Fruit fly (Drosophila melanogaster) whole organism, larva: ENCODE measurements around the gene CG10208.

Experiments
- noc ChIP-seq: fragments of 200-800 bp; sonication (Bioruptor generic); optimal IDR thresholded peaks from 3 replicates; lab custom pipeline; 2019; ENCODE audit warnings: missing biosample characterization, mild to moderate bottlenecking, missing genetic modification characterization, moderate library complexity

The CG10208 gene

DNA sequence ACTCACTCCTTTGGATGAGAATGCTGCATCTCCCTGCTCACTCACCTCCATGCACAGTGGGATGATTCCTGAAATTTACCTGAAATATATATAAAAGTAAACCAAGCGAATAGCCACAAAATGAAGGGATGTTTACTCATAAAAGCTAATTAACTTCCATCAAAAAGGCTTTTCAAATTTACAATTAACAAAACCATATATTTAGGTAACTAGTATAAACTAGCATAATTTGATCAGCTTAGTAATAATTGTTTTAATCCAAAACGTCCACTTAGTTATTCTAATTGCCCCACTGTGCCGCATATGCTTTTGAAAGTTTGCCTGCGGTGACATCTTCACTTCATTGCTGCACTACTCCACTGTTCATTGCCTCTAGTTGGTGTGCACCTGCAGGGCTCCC, 10.0 kb upstream of the CG10208 start:
- no peak for TF ChIP-seq noc

DNA sequence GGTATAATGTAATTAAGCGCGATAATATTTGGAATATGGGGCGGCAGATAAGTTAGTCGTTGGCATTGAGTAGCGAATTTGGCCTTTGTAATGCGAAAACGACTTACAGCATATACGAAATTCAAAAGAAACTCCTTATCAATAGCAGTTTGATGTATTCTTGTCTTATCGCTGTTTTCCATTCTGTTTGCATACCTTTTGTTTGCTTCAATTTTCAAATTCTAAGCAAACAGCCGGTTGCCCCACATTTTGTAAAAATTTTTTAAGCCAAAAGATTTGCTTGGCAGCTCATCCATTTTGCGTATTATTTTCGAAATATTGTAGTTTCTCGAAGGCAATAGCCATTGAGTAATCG, 9.5 kb upstream of the CG10208 start:
- no peak for TF ChIP-seq noc

DNA sequence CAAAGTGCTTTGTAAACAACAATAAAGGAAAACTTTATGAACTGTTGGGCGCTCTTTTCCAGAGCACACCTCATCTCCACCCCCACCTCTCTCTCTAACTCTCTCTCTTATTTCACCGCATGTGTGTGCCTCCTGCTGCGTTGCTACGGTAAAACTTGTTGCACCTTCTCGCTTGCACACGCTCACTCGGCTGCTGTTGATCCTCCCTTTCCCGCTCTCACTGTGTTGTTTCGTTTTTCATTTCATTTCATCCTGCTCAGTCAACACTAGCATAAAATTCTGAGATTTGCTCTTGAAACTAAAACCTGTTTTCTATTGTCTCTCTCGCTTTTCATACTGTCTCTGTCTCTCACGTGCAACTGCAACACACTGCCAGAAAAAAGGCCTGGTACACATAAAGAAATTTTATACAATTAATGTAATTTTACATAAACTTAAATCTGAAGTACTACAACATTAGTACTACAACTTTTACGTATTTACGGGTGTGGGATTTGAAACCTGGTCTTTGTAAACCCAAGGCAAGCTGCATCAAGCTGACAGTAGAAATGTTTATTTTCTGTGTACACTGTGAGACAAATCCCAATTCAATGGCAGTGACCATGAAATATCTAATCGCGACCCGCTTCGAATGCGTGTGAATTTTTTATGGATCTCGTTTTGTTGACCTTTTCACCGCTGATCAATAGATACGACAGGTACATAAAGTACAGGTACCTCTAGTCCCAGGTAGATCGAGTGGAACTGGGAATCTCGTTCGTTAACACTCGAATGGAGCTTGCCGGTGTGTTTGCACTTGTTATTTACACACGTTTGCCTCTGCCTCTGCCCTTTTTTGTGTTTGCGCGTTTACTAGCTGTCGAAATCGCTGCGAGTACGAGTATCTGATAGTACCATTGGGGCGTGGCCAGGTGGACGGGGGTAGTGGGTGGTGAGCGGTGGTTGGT, 8.8 kb upstream of the CG10208 start:
- no peak for TF ChIP-seq noc

DNA sequence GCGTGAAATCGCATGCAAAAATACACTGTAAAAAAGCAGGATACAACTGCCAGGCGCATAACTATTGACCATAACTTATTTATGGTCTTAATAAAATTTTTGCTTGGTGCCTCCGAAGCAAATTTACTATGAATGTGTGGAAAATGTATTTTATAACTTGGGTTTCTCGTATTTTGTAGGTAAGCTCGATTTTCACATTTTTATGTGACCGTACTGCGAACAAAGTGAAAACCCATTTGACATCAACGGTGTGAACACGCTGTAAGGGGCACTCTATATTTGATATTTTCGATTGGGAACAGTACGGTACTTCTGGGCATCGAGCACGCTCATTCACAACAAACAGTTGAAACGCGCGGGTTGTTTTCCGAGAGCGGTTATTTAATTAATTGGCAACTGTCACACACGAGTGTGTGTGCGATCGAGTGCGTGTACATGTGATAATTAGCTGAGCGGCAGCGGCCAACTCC, 7.6 kb upstream of the CG10208 start, which contains the start of the genes Nup98-96 and mbc:
Gene Nup98-96 (minus strand): TSS at position 156 of the 470 bp plus-strand sequence.
Gene mbc (plus strand): TSS at position 300 of the 470 bp plus-strand sequence.
- peak; percentile 80 for TF ChIP-seq noc

DNA sequence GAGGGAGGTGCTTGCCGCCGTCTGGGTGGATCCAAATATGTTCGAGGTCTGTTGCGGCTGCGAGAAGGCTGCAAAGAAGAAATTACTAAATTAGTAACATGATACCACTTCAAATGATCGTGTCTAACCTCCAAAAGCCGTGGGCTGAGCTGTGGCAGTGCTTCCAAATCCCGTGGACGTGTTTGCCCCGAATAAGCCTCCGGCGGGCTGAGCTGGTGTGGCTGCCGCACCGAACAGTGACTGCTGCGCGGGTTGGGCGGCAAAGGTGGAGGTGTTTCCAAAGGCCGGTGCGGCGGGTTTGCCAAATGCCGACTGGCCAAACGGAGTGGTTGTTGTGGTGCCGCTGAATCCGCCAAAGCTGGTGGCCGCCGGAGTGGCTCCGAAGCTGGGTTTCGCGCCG, 6.8 kb upstream of the CG10208 start:
- TF ChIP-seq noc, result no peak

DNA sequence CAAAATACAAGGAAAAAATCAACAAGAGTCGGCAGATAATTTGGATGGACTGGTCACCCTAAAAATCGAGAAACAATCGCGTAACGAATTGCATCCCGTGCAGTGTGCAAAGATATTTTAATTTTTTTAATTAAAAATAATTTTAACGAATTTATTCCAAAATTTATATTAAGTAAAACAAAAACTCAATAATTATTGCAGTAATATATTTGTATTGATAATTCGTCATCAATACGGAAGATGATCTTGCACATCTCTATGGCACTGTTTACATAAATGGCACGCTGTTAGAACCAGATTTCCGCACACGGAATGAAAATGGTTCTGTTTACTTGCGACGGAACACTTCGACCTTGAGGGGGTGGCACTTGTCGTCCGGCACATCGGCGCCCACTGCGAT, 1.1 kb downstream of the CG10208 start, which contains the start of gene tst:
Gene tst (minus strand): TSS at position 52 of the 400 bp plus-strand sequence.
- peak; percentile 90 for TF ChIP-seq noc

DNA sequence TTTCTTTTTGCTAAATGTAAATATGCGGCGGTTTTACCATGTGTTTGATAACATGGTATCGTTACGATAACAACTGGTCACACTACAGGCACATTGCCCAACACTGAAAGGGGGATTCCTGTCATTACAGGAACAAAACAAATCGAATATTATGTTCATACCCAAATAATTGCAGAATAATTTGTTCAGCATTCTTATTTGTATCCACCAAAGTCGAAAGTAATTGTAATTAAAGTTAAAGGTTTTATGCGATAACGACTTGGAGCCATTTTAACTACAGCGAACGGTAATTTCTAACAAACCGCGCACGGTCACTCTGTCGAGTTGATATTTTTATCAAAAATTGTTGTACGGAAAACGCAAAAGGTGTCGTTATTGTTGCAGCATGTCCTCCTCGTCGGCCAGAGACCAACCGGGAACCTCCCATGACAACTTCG, 6.5 kb downstream of the CG10208 start, which contains the start of the genes CG10214 and CG10375:
Gene CG10214 (minus strand): TSS at position 72 of the 437 bp plus-strand sequence.
Gene CG10375 (plus strand): TSS at position 296 of the 437 bp plus-strand sequence.
- peak; percentile 69 for TF ChIP-seq noc

DNA sequence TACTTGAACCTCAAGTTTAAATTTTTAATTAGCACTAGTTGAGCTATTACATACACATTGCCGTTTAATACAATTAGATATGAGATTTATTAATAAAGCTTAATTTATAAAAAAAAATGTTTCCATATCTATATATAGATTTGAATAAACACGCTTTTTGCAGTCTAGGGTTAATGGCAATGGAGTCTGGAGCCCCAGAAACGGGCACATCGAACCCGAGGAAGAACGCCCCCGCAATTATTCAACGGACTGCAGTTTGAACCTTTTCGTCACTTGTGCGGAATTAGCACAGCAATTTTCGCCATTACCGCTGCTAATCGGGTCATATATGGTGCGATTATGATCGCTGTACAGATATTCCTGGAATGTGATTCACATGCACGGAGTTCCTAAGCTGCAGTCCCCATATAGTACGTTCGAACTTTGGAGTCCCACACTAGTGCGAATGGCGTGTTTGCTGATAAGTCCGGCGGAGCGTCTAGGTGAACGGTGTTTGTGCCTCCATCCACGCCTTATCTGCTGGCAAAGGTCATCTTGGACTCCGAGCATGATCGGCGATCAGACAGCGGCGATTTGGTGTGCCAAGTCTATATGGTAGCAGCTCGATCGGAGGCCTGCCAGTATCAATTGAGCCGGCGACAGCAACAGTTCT, 10.2 kb downstream of the CG10208 start, which contains the start of gene Lsd-1:
Gene Lsd-1 (plus strand): TSS at position 236 of the 652 bp plus-strand sequence.
- TF ChIP-seq noc, result peak; percentile 31

DNA sequence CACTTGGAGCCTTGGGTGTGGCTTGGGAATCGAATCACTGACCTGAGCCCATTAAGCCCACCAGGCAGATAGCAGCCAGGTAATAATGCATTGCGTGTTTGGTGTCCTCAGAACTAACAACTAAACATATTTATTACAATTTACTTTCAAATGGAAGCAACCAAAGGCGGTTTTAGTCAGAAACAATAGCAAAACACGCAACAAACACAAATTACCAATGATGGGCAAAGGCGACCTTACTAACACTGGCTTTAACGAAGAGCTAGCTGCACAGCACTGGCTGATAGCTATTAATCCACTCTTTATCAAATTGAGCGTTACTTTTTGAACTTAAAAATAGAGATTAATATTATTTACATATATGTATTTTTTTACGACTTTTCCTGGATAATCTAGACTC, 10.9 kb downstream of the CG10208 start, which contains the start of gene udt:
Gene udt (minus strand): TSS at position 249 of the 400 bp plus-strand sequence.
- TF ChIP-seq noc, result no peak

DNA sequence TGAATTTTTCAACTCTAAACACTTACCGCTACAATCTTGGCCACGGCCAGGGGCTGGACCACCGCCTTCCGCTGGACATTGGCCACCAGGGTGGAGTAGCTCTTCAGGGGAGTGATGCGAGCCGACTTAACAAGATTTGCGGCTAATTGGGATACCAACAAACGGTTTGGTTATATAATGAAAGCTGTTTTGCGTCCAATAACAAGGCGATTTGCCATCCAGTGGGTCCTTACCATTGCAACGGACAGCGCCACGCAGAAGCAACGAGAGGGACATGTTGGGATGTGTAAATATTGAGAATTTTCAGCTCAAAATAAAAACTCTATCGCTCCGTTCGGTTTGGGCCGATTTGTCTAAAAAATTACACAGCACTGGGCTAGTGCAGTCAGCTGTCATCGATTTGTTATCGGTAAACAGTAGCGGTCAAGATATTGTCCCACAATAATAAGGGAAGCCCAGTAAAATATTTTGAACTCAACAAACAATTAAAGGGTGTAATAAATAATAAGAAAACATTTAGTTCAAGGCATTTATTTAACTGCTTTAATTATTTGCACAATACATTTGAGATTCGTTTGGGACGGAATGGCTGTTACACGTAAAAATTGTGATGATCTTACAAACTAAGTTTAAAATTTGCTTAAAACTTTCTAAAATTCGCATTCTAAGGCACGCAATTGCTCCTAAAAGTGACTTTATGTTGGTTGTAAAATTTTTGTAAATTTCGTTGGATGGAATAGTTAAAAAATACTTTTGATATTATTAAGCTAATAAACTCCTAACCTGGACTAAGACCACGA, 13.5 kb downstream of the CG10208 start, which contains the start of gene SdhD:
Gene SdhD (minus strand): TSS at position 382 of the 800 bp plus-strand sequence.
- TF ChIP-seq noc, result peak; percentile 7

DNA sequence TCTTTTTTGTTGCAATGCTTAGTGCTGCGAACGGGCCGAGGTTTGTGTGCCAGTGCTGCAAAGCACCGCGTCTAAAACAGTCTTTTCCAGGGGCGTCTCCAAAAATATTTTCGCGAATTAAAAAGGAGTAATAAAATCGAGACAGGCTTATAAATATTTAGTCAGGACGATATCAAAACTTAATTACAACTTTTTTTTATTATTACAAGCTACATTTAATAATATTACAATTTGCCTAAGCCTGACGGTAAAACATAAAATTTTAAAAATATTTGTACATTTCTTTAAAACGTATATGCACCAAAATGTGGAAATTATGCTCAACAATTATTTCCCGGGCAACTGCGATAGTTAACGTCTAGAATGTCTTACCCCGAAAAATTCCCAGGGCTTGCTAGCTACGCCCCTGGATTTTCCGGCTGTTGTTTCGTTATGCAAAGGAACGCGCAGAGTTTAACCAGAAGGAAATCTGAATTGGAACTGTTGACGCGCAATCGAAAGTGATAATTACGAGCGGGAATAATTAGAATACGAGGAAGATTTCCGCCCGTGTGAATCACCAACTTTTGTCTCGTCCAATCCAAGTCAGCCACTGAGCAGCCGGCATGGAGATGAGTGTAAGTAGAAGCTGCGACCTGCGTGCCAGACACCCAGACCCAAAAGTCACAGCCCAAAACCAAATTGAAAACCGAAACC, 15.9 kb downstream of the CG10208 start, which contains the start of the genes PTPMT1 and Hrd3:
Gene PTPMT1 (plus strand): TSS at position 428 of the 696 bp plus-strand sequence.
Gene Hrd3 (minus strand): TSS at position 646 of the 696 bp plus-strand sequence.
- TF ChIP-seq noc, result peak; percentile 99

DNA sequence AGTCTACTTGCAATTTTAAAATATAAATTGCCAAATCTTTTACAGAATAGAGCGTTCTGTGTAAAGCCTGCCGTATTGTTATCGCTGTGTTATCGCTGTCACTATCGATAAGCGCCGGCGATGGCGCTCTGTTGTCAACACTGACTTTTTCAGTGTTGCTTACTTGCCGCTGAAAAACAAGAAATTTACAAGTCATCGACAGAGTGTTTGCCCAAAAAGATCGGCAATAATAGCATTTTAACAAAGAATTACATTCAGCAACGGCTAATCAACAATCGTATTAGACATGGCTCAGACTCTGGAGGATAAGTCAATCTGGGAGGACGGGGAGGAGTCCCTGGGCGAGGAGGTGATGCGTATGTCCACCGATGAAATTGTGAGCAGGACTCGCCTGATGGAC, 21.2 kb downstream of the CG10208 start, which contains the start of the genes RanBP3 and Rpt5:
Gene RanBP3 (minus strand): TSS at position 107 of the 400 bp plus-strand sequence.
Gene Rpt5 (plus strand): TSS at position 149 of the 400 bp plus-strand sequence.
- peak; percentile 64 for TF ChIP-seq noc

DNA sequence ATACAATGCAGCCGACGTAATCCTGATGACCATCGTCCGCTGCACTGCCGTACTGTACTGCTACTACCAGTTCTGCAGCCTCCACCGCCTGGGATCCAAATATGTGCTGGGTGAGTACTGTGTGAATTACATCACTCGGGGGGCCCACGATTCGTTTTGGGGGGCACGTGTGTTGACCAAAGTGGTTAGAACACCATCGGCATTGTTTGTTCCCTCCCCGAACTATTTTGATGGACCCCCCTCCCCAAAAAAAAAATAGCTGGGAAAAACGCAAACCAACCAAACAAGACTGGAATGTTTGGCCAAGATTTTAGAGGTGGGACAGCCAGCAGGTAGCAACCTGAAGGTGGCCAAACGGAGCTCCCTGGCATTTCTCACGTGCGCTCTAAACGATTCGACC, 26.5 kb downstream of the CG10208 start:
- no peak for TF ChIP-seq noc

DNA sequence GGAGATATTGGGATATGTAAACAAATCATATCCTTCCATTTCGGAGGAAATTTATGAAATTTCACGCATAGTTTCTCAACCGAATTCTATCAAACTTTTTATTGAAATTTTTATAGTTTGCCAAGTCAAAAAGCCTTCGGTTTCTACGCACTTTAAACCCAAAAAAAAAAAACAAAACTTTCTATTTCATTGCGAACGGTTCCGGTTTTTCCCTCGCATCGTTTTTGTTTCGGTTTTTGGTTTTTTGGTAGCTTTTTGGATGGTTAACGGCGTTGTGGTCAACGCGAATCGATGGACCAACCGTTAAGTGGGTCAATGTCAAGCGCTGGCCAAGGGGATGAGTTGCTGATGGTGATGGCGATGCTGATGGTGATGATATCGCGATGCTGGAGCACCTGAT, 33.0 kb downstream of the CG10208 start:
- no peak for TF ChIP-seq noc
